Worm (Caenorhabditis elegans) whole organism, L2 larva: Measurements from ENCODE around the gene mdt-28.

Experiments used
- aly-2 ChIP-seq: fragments of 150-350 bp; optimal IDR thresholded peaks from 2 replicates; lab custom pipeline; 2014; ENCODE audit warnings: missing biosample characterization, missing genetic modification characterization
- blmp-1 ChIP-seq: sonication (generic microtip); optimal IDR thresholded peaks from 2 replicates; lab custom pipeline; 2017; ENCODE audit warnings: missing genetic modification characterization, mild to moderate bottlenecking, missing compliant biosample characterization, antibody characterized with exemption, moderate library complexity; ENCODE audit not compliant: insufficient read depth
- egl-27 ChIP-seq: sonication (generic microtip); optimal IDR thresholded peaks from 3 replicates; lab custom pipeline; 2017; ENCODE audit warnings: missing biosample characterization, missing genetic modification reagents, missing genetic modification characterization
- elt-3 ChIP-seq: sonication (generic microtip); optimal IDR thresholded peaks from 2 replicates; lab custom pipeline; 2017; ENCODE audit warnings: missing biosample characterization, missing genetic modification characterization
- fos-1 ChIP-seq: fragments of 150-350 bp; optimal IDR thresholded peaks from 2 replicates; lab custom pipeline; 2014; ENCODE audit warnings: missing biosample characterization, missing genetic modification characterization
- lin-13 ChIP-seq: fragments of 150-350 bp; optimal IDR thresholded peaks from 2 replicates; lab custom pipeline; 2014; ENCODE audit warnings: missing biosample characterization, missing genetic modification reagents, missing genetic modification characterization
- mab-5 ChIP-seq: fragments of 150-350 bp; optimal IDR thresholded peaks from 2 replicates; lab custom pipeline; 2014; ENCODE audit warnings: missing biosample characterization, missing genetic modification characterization
- mdl-1 ChIP-seq, 2 experiments: fragments of 150-350 bp in 1 of 2; sonication (generic microtip) in 1 of 2; optimal IDR thresholded peaks; 2 replicates each; lab custom pipeline; 2017; ENCODE audit warnings: missing biosample characterization in 2 of 2, missing genetic modification characterization in 2 of 2
- nhr-237 ChIP-seq: fragments of 150-350 bp; optimal IDR thresholded peaks from 2 replicates; lab custom pipeline; 2014; ENCODE audit warnings: missing biosample characterization, missing genetic modification characterization
- peb-1 ChIP-seq: fragments of 150-350 bp; optimal IDR thresholded peaks from 2 replicates; lab custom pipeline; 2014; ENCODE audit warnings: missing biosample characterization, missing genetic modification characterization
- zag-1 ChIP-seq: fragments of 150-350 bp; optimal IDR thresholded peaks from 2 replicates; lab custom pipeline; 2014; ENCODE audit warnings: missing biosample characterization, missing genetic modification characterization

- TF ChIP-seq egl-27 (tag; lab: Kevin White, UChicago), result no peak
- TF ChIP-seq mab-5 (tag; lab: Kevin White, UChicago), result no peak
- TF ChIP-seq lin-13, result no peak
- TF ChIP-seq blmp-1 (tag; lab: Kevin White, UChicago), result no peak
- TF ChIP-seq aly-2 (tag; lab: Kevin White, UChicago), result no peak
- no peak for TF ChIP-seq mdl-1 (tag; optimal IDR thresholded peaks at IDR 0.05; lab: Kevin White, UChicago)
- TF ChIP-seq nhr-237 (tag; lab: Kevin White, UChicago), result no peak
- TF ChIP-seq zag-1 (tag; lab: Kevin White, UChicago), result no peak
- no peak for TF ChIP-seq fos-1
- TF ChIP-seq peb-1 (tag; lab: Kevin White, UChicago), result no peak
- TF ChIP-seq elt-3 (tag; lab: Kevin White, UChicago), result no peak
Observed at ce11 chrV:15536320-15536719, 38.9 kb downstream of the mdt-28 start, which contains the start of gene F21A3.4.
